Worm (Caenorhabditis elegans): ENCODE measurements around the gene cdk-11.1.

The cdk-11.1 gene

ce11 chrII:7682488-7682887, 16.5 kb upstream of the cdk-11.1 start:
- no peak for TF ChIP-seq unc-62 (GFP tag; optimal IDR thresholded peaks at IDR 0.05)

DNA sequence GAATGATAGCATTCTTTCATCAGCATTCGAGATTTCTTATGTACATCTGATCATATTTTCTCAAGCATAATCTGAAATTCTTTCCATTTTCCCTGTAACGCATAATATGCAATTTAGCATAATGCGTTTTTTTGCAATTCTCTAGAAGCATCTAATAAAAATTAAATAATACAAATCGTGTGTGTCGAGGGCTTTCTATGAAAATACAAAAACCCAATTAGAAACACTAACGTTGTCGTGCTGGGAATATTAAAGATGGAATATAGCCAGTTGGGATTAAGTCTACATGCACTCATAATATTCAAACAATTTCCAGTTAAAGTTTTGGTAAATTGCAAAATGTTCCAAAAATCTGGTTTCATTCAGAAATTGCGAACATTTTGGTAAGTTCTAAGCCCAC, 14.4 kb upstream of the cdk-11.1 start, which contains the start of gene F18A1.1:
TSS of gene F18A1.1 (plus strand) at position 301 of the 400 bp plus-strand sequence.
- no peak for TF ChIP-seq unc-62 (GFP tag; optimal IDR thresholded peaks at IDR 0.05)

- TF ChIP-seq unc-62 (GFP tag; optimal IDR thresholded peaks at IDR 0.05) = no peak
These were observed 8.7 kb upstream of the cdk-11.1 start, which contains the start of gene pid-1 for ce11 chrII:7690384-7690783. pid-1 (minus strand) TSS chrII:7690556.

DNA sequence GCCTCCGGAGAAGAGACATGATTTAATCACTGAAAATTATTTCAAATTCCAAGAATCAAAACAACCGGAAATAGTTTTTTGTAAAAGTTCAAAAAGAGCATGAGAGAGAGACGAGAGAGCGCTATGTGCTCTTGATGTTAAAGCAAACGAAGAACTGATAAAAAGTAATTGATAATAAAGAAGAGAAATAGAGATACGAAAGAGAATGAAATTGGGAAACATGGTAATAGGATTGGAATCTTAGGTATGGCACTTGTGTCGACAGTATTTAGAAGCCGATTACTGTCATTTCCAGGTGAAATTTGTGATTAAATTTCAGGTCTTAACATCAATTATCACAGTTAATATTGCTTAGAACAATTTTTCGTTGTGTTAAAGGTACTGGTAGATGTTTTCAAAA, 5.1 kb upstream of the cdk-11.1 start, which contains the start of gene nhx-2:
TSS of gene nhx-2 (minus strand) at position 29 of the 400 bp plus-strand sequence.
- no peak for TF ChIP-seq unc-62 (GFP tag; optimal IDR thresholded peaks at IDR 0.05)

DNA sequence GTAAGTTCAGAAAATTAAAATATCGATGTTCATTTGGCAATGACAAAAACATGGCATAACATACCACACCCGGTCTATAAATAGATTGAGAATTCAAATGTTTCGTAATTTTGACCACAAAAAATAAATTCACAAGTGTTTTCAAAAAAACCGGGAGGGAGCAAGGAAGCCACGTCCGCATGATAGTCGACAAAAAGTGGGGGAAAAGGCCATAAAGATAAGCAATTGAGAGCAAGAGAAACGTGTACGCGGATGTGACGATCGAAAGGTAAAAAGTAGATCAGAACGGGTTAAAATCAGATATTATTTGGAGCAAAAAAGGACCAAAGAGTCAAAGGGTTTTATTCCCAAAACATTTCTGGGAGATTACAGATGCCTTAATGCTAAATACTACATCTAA, 4.3 kb upstream of the cdk-11.1 start:
- no peak for TF ChIP-seq unc-62 (GFP tag; optimal IDR thresholded peaks at IDR 0.05)

ce11 chrII:7695636-7696035, 3.4 kb upstream of the cdk-11.1 start:
- no peak for TF ChIP-seq unc-62 (GFP tag; optimal IDR thresholded peaks at IDR 0.05)

DNA sequence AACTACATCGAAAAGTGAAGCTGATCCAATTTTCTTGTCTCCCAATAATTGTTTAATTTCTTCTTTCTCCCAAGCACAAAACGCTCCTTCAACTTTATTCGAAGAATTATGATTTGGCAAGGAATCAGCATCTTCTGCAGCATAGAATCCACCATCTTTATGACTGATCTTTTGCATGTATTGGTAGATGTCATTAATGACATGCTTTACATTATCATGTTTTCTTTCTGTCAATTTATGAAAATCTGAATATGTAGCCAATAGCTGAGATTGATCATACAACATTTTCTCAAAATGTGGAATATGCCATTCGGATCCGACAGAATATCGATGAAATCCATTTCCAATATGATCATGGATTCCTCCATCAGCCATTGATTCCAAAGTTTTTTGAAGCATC, 1.9 kb upstream of the cdk-11.1 start:
- no peak for TF ChIP-seq unc-62 (GFP tag; optimal IDR thresholded peaks at IDR 0.05)

- TF ChIP-seq unc-62 (GFP tag; optimal IDR thresholded peaks at IDR 0.05) = no peak
These were observed 629 bp upstream of the cdk-11.1 start, which contains the start of gene B0495.5 for ce11 chrII:7698406-7698805. B0495.5 (minus strand) TSS chrII:7698506.

DNA sequence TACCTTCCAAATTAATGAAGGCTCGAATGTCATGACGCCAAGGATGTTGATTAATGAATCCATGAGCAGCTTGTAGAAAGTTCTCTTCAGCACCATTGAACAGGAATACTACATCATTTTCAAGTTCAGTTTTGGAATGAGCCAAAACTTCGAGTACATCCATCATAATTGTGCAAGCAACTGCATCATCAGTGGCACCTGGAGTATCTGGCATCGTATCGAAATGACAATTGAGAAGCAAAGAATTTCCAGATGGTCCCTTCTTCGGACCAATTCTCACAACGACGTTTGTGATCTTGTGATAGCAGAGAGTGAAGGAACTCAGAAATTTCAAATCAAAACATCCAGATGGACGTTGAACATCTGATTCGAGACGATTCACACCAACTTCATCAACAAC, 5.4 kb downstream of the cdk-11.1 start:
- TF ChIP-seq unc-62 (GFP tag; optimal IDR thresholded peaks at IDR 0.05) = no peak

DNA sequence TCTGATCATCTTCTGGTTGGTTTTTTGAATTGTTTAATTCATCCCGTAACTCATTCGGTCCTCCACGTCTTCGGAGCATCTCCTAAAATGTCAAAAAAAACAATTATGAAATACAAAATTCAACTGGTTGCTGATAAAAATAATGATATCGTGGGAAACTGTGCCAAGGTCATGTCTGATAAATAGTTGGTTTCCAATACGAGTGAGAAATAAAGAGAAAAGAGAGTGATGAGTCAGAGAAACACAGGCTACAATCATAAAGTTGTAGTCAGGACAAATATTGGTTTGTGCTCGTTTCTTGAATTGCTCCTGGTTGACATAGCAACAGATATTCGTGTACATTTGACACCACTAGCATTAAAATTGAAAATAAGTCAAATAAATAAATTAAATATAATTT, 6.1 kb downstream of the cdk-11.1 start, which contains the start of gene B0495.7:
TSS of gene B0495.7 (minus strand) at position 82 of the 400 bp plus-strand sequence.
- no peak for TF ChIP-seq unc-62 (GFP tag; optimal IDR thresholded peaks at IDR 0.05)

DNA sequence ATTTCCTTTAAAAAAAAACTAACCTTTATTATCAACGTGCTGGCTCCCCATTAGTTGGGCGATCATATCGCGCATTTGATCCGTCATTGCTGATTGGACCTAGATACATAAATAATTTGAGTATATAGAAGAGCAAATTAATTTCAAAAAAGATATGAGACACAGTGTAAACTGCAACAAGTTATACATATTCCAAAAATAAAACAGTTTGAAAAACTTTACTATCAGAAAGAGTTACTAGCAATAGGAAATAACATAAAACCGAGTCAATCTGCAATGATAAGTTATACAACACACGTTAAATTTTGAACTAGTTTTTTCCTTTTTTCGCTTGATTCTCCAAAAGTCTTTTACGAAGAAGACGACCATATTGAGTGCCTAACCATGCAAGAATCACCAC, 8.3 kb downstream of the cdk-11.1 start, which contains the start of gene luc-7L:
TSS of gene luc-7L (minus strand) at position 101 of the 400 bp plus-strand sequence.
- TF ChIP-seq unc-62 (GFP tag; optimal IDR thresholded peaks at IDR 0.05) = no peak

- TF ChIP-seq unc-62 (GFP tag; optimal IDR thresholded peaks at IDR 0.05) = no peak
These were observed 9.5 kb downstream of the cdk-11.1 start, which contains the start of gene B0495.9 for ce11 chrII:7708540-7708939. B0495.9 (minus strand) TSS chrII:7708710.

DNA sequence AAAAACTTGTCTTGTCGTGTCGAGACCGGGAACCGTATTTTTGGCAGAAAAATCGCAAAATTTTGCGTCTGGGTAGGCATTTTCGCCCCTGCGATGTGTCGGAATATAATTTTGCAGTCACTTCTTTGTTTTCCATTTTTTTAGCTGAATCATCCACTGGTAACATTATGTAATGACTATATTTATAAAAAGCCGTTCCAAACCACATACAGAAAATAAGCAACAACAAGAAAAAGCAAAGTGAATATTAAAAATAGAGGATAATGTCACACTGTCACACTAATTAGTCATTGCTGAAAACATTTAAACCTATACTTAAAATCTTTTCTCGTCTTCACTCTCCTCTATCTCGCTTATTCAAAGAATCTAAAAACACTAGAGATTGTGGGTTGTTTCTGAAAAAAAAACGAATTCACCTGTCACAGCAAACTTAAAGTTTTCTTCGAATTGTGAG, 10.3 kb downstream of the cdk-11.1 start, which contains the start of gene sre-1:
TSS of gene sre-1 (plus strand) at position 404 of the 454 bp plus-strand sequence.
- no peak for TF ChIP-seq unc-62 (GFP tag; optimal IDR thresholded peaks at IDR 0.05)

ce11 chrII:7714614-7715186, 15.7 kb downstream of the cdk-11.1 start:
- TF ChIP-seq unc-62 (GFP tag; optimal IDR thresholded peaks at IDR 0.05) = no peak

ce11 chrII:7716112-7716511, 17.1 kb downstream of the cdk-11.1 start:
- no peak for TF ChIP-seq unc-62 (GFP tag; optimal IDR thresholded peaks at IDR 0.05)

- TF ChIP-seq unc-62 (GFP tag; optimal IDR thresholded peaks at IDR 0.05) = no peak
These were observed 19.5 kb downstream of the cdk-11.1 start, which contains the start of gene cpna-5 for ce11 chrII:7718491-7718890. cpna-5 (minus strand) TSS chrII:7718591.

DNA sequence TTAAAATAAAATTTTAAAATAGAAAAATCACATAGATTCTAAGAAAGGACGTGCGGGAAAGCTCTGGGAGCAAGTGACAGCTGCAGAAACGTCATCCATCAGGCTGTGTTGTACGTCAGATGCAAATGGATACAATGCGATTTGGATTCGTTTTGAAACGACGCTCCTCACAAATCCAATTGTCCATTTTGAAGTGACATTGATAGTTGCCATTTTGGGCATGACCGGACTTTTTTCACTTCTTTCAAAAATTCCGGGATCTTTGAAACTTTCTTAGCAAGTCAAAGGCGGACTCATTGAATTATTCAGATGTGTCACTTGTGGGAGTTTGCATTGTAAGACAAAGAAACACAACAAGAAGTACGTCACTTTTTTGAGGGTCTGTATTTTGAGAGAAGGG, 20.0 kb downstream of the cdk-11.1 start:
- TF ChIP-seq unc-62 (GFP tag; optimal IDR thresholded peaks at IDR 0.05) = no peak
